Worm (Caenorhabditis elegans) whole organism, mixed stage, embryonic: Measurements from ENCODE around the gene egl-2.

Source experiments
- bed-3 ChIP-seq: fragments of 200-800 bp; sonication (Bioruptor generic); optimal IDR thresholded peaks from 3 replicates; lab custom pipeline; 2018; ENCODE audit warnings: mild to moderate bottlenecking, missing genetic modification characterization, moderate library complexity, missing compliant biosample characterization
- blmp-1 ChIP-seq: fragments of 150-350 bp; optimal IDR thresholded peaks from 2 replicates; lab custom pipeline; 2014; ENCODE audit warnings: missing biosample characterization, missing genetic modification characterization
- ceh-39 ChIP-seq: fragments of 150-350 bp; optimal IDR thresholded peaks from 2 replicates; lab custom pipeline; 2014; ENCODE audit warnings: missing biosample characterization, missing genetic modification characterization
- ceh-83 ChIP-seq: fragments of 200-800 bp; sonication (Bioruptor generic); optimal IDR thresholded peaks from 2 replicates; lab custom pipeline; 2018; ENCODE audit warnings: mild to moderate bottlenecking, missing genetic modification characterization, missing compliant biosample characterization
- elt-3 ChIP-seq: fragments of 150-350 bp; optimal IDR thresholded peaks from 2 replicates; lab custom pipeline; 2014; ENCODE audit warnings: missing biosample characterization, missing genetic modification characterization
- lsy-2 ChIP-seq: fragments of 150-350 bp; optimal IDR thresholded peaks from 2 replicates; lab custom pipeline; 2014; ENCODE audit warnings: missing biosample characterization, missing genetic modification characterization
- nhr-12 ChIP-seq: fragments of 150-350 bp; optimal IDR thresholded peaks from 2 replicates; lab custom pipeline; 2014; ENCODE audit warnings: missing biosample characterization, missing genetic modification characterization
- snpc-4 ChIP-seq: fragments of 150-350 bp; optimal IDR thresholded peaks from 2 replicates; lab custom pipeline; 2014; ENCODE audit warnings: missing biosample characterization, missing genetic modification characterization
- unc-120 ChIP-seq: sonication (generic microtip); optimal IDR thresholded peaks from 2 replicates; lab custom pipeline; 2017; ENCODE audit warnings: missing genetic modification characterization, missing compliant biosample characterization; ENCODE audit not compliant: poor library complexity, severe bottlenecking
- unc-39 ChIP-seq: fragments of 150-350 bp; optimal IDR thresholded peaks from 2 replicates; lab custom pipeline; 2014; ENCODE audit warnings: missing biosample characterization, missing genetic modification characterization
- ztf-11 ChIP-seq: fragments of 150-350 bp; optimal IDR thresholded peaks from 2 replicates; lab custom pipeline; 2014; ENCODE audit warnings: missing biosample characterization, missing genetic modification characterization

DNA sequence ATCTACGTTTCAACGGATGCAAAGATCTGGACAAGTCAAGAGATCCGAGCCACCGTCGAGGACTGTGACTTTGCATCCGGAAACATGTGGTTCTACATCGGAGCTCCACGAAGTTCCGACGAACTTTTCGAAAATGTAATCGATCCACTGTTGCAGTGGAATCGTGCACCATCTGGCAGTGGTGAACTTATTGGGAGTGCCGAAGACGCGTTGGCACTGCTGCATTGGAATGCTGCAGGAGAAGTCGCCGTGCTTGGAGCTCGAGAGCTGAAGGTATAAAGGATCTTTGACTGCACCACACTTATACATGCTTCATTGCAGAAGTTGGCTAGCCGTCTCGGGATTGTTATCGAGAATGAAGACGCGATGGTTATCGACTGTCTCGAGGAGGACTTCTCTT, 37.1 kb downstream of the egl-2 start:
- no peak for TF ChIP-seq ztf-11 (tag; lab: Kevin White, UChicago)
- no peak for TF ChIP-seq lsy-2 (tag; lab: Kevin White, UChicago)
- TF ChIP-seq blmp-1: no peak
- TF ChIP-seq bed-3 (GFP tag; lab: Kevin White, UChicago): no peak
- TF ChIP-seq ceh-83 (GFP tag; lab: Kevin White, UChicago): no peak
- TF ChIP-seq snpc-4 (tag; lab: Kevin White, UChicago): no peak
- no peak for TF ChIP-seq nhr-12
- no peak for TF ChIP-seq unc-39 (tag; lab: Kevin White, UChicago)
- no peak for TF ChIP-seq unc-120 (tag; lab: Kevin White, UChicago)
- TF ChIP-seq elt-3 (tag; lab: Kevin White, UChicago): no peak
- no peak for TF ChIP-seq ceh-39 (tag; lab: Kevin White, UChicago)
